Fruit fly (Drosophila melanogaster) S2 (cell line): Measurements from ENCODE around the gene Fntb.

Source experiments
- CG8478 ChIP-seq: fragments of >200 bp; optimal IDR thresholded peaks from 2 replicates; lab custom pipeline; 2018
- CTCF ChIP-seq, 2 experiments: fragments of >200 bp; optimal IDR thresholded peaks; 2 replicates each; lab custom pipeline; 2018

DNA sequence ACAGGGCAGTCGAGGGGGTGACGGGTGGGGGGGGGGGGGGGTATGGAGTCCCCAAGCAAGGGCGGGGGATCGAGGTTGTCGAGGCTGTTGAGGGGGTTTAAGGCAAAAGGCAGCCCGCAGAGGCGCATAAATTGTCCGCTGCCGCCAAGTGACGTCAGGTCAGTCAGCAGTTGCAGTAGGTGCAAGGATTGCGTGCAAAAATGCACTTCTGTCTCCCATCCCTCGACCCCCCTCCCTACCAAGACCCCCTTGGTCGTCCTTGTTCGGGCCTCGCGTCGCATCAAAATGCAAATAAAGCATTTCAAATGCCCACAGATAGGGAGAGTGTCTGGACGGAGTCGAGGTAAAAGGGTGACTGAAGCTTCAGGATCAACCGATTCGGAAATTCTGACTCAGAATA is 16.3 kb upstream of the Fntb start:
- TF ChIP-seq CG8478 (lab: Kevin White, UChicago) (no peak), CTCF (optimal IDR thresholded peaks at IDR 0.05; lab: Kevin White, UChicago) (no peak)
